Worm (Caenorhabditis elegans) whole organism, L4/young adult: ENCODE data around the gene F02E11.7.

ENCODE experiments used
- W03F9.2 ChIP-seq: fragments of 150-350 bp; optimal IDR thresholded peaks from 2 replicates; lab custom pipeline; 2014; ENCODE audit warnings: missing biosample characterization, missing genetic modification characterization
- dao-5 ChIP-seq: sonication (generic microtip); optimal IDR thresholded peaks from 2 replicates; lab custom pipeline; 2016; ENCODE audit warnings: missing genotype, missing genetic modification characterization, moderate library complexity, missing compliant biosample characterization
- him-1 ChIP-seq: sonication (generic microtip); optimal IDR thresholded peaks from 2 replicates; lab custom pipeline; 2016; ENCODE audit warnings: missing genotype, missing genetic modification reagents, missing genetic modification characterization, missing compliant biosample characterization

DNA sequence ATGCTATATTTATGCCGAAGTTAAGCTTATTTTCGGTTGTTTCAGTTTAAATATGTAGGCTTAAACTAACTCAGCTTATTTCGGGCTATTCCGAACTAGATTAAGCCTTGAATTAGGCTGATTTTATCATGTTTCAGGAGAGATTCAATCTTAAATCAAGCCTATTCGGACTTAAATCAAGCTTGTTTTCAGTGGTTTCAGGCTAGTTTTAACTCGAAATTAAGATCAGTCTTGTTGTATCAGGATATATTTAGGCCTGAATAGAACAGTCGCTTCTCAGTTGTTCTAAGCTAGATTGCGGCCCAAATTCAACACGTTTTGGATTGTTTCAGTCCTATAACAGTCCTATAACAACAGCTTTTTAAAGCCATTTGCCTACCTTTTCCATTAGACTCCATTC lies 15.7 kb upstream of the F02E11.7 start:
- TF ChIP-seq him-1 (tag; lab: Kevin White, UChicago) = no peak
- no peak for TF ChIP-seq dao-5 (tag; lab: Kevin White, UChicago)
- TF ChIP-seq W03F9.2 (tag; lab: Kevin White, UChicago) = no peak
